Fruit fly (Drosophila melanogaster): Measurements from ENCODE around the gene CG14459.

- TF ChIP-seq psq (optimal IDR thresholded peaks at IDR 0.05) (no peak), Sin3A (optimal IDR thresholded peaks at IDR 0.05) (no peak)
Observed at dm6 chr3L:22670174-22670573, 32.5 kb upstream of the CG14459 start.
